Fruit fly (Drosophila melanogaster): ENCODE results near the gene sd.

The sd gene

DNA sequence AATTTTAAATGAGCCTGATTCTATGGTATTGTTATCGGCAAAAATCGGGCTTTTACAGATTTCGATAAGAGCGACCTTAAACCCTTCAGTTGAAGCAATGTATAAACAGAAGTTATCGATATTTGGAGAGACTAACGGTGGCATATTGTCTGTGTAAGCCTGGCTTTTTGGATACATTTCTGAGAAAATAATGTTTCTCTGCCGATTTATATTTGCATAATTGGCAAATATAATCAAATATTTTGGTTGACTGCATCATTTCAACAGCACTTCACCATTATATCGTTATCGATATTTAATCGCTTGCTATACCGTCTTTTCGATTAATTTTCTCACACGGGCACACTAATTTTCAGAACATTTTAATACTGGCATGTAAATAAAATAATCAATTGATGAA, 65.7 kb downstream of the sd start, which contains the start of gene CG16952 (continued):
- TF ChIP-seq CG12942 (GFP tag; optimal IDR thresholded peaks at IDR 0.05) (no peak), CG7987 (GFP tag; optimal IDR thresholded peaks at IDR 0.05) (no peak), CG8924 (tag; optimal IDR thresholded peaks at IDR 0.05) (peak; percentile 30), pzg (GFP tag; optimal IDR thresholded peaks at IDR 0.05) (peak; percentile 66), NC2β (GFP tag; optimal IDR thresholded peaks at IDR 0.05) (peak; percentile 14), onecut (GFP tag; IDR thresholded peaks at IDR 0.05) (no peak), bcd (GFP tag; optimal IDR thresholded peaks at IDR 0.05) (no peak), bbx (GFP tag; IDR thresholded peaks at IDR 0.05; ENCODE audit: partially characterized antibody) (peak; percentile 70), trem (tag; optimal IDR thresholded peaks at IDR 0.05) (peak; percentile 72), phol (tag; optimal IDR thresholded peaks at IDR 0.05) (peak; percentile 51), CG34376 (GFP tag; optimal IDR thresholded peaks at IDR 0.05) (peak; percentile 10), CG17829 (tag; optimal IDR thresholded peaks at IDR 0.05) (peak; percentile 4), CG10462 (GFP tag; optimal IDR thresholded peaks at IDR 0.05) (peak; percentile 55), amos (GFP tag; IDR thresholded peaks at IDR 0.05; ENCODE audit: partially characterized antibody) (peak; percentile 84; the same call in 1 of the 2 replicates), Hr78 (GFP tag; optimal IDR thresholded peaks at IDR 0.05) (no peak), corto (GFP tag; optimal IDR thresholded peaks at IDR 0.05) (no peak), Bgb (GFP tag; IDR thresholded peaks at IDR 0.05; ENCODE audit: partially characterized antibody) (peak; percentile 83), CG17186 (GFP tag; optimal IDR thresholded peaks at IDR 0.05) (peak; percentile 31), CG9727 (GFP tag; optimal IDR thresholded peaks at IDR 0.05) (peak; percentile 12), knrl (GFP tag; IDR thresholded peaks at IDR 0.05; ENCODE audit: partially characterized antibody) (peak; percentile 85; the same call in 2 of the 3 replicates), nmo (GFP tag; optimal IDR thresholded peaks at IDR 0.05) (peak; percentile 61), CG11723 (GFP tag; optimal IDR thresholded peaks at IDR 0.05) (no peak), CG6791 (GFP tag; IDR thresholded peaks at IDR 0.05; ENCODE audit: partially characterized antibody) (peak; percentile 84), ssp (GFP tag; IDR thresholded peaks at IDR 0.05) (peak; percentile 91), HLH4C (GFP tag; IDR thresholded peaks at IDR 0.05; ENCODE audit: partially characterized antibody) (peak; percentile 96), CG7963 (GFP tag; IDR thresholded peaks at IDR 0.05; ENCODE audit: partially characterized antibody) (peak; percentile 88), CG7357 (GFP tag; IDR thresholded peaks at IDR 0.05) (peak; percentile 64), hb (GFP tag; IDR thresholded peaks at IDR 0.05; ENCODE audit: partially characterized antibody) (peak; percentile 92), pb (GFP tag; optimal IDR thresholded peaks at IDR 0.05) (no peak), CG12391 (tag; optimal IDR thresholded peaks at IDR 0.05) (peak; percentile 6), Bteb2 (GFP tag; optimal IDR thresholded peaks at IDR 0.05) (no peak), gfzf (GFP tag; optimal IDR thresholded peaks at IDR 0.05) (peak; percentile 61), Pdp1 (GFP tag; optimal IDR thresholded peaks at IDR 0.05) (peak in 1 of 2 experiments; percentile 91), unc-4 (GFP tag; IDR thresholded peaks at IDR 0.05; ENCODE audit: partially characterized antibody) (peak; percentile 89), Lhr (GFP tag; optimal IDR thresholded peaks at IDR 0.05) (peak; percentile 4), Opbp (GFP tag; IDR thresholded peaks at IDR 0.05; ENCODE audit: partially characterized antibody) (peak; percentile 79), Sin3A (optimal IDR thresholded peaks at IDR 0.05) (peak; percentile 23), CG10267 (tag; optimal IDR thresholded peaks at IDR 0.05) (peak; percentile 47), CG11504 (tag; optimal IDR thresholded peaks at IDR 0.05) (no peak), Optix (GFP tag; IDR thresholded peaks at IDR 0.05) (no peak), danr (GFP tag; IDR thresholded peaks at IDR 0.05) (no peak), CG11560 (tag; IDR thresholded peaks at IDR 0.05) (no peak), CG30020 (tag; optimal IDR thresholded peaks at IDR 0.05) (peak; percentile 92), Nf-YB (GFP tag; optimal IDR thresholded peaks at IDR 0.05) (no peak), ap (GFP tag; IDR thresholded peaks at IDR 0.05) (no peak), cato (GFP tag; optimal IDR thresholded peaks at IDR 0.05; ENCODE audit: borderline replicate concordance) (no peak), row (GFP tag; IDR thresholded peaks at IDR 0.05) (peak; percentile 59; the same call in 2 of the 3 replicates)
